Worm (Caenorhabditis elegans) whole organism, midembryonic: ENCODE results near the gene K01A12.2.
A peak's percentile ranks its signal among the peaks of the same experiment; 100 is the strongest.
"Not testable (repeated sequence)": the region's sequence is repeated elsewhere in the genome, so short reads cannot be mapped to it uniquely, and the experiment has no call there.

ENCODE experiments used
- T22C8.4 ChIP-seq: fragments of 200-800 bp; sonication (Bioruptor generic); IDR thresholded peaks from 2 replicates; pipeline ENCODE4 v1.3.6; 2022; ENCODE audit warnings: missing genetic modification characterization, missing compliant biosample characterization
- cog-1 ChIP-seq: sonication (generic microtip); optimal IDR thresholded peaks from 2 replicates; lab custom pipeline; 2016; ENCODE audit warnings: missing genetic modification characterization, missing compliant biosample characterization
- flt-1 ChIP-seq: fragments of 200-800 bp; sonication (Bioruptor generic); IDR thresholded peaks from 2 replicates; pipeline ENCODE4 v1.3.6; 2022; ENCODE audit warnings: missing genetic modification characterization, missing compliant biosample characterization
- klf-2 ChIP-seq: fragments of 200-800 bp; sonication (Bioruptor generic); conservative IDR thresholded peaks from 2 replicates; pipeline ENCODE4 v1.3.6; 2022; ENCODE audit warnings: missing genetic modification reagents, missing genetic modification characterization, missing compliant biosample characterization
- med-1 ChIP-seq: sonication (generic microtip); optimal IDR thresholded peaks from 2 replicates; lab custom pipeline; 2017; ENCODE audit warnings: missing genetic modification characterization, mild to moderate bottlenecking, missing compliant biosample characterization, antibody characterized with exemption, missing genetic modification reagents; ENCODE audit not compliant: insufficient read depth
- ref-1 ChIP-seq: fragments of 200-800 bp; sonication (Bioruptor generic); conservative IDR thresholded peaks from 2 replicates; pipeline ENCODE4 v1.3.6; 2022; ENCODE audit warnings: missing genetic modification reagents, missing genetic modification characterization, missing compliant biosample characterization
- tab-1 ChIP-seq: fragments of 200-800 bp; sonication (Bioruptor generic); IDR thresholded peaks from 2 replicates; pipeline ENCODE4 v1.3.6; 2022; ENCODE audit warnings: missing genetic modification characterization, missing compliant biosample characterization
- ztf-23 ChIP-seq: fragments of 200-800 bp; sonication (Bioruptor generic); IDR thresholded peaks from 2 replicates; pipeline ENCODE4 v1.3.6; 2022; ENCODE audit warnings: missing genetic modification reagents, missing genetic modification characterization, missing compliant biosample characterization
- ztf-29 ChIP-seq: fragments of 200-800 bp; sonication (Bioruptor generic); IDR thresholded peaks from 2 replicates; pipeline ENCODE4 v1.3.6; 2022; ENCODE audit warnings: missing genetic modification reagents, missing genetic modification characterization, missing compliant biosample characterization

Gene K01A12.2

ce11 chrX:8598491-8598890 is 14.7 kb upstream of the K01A12.2 start:
- no peak for TF ChIP-seq klf-2 (GFP tag; lab: Robert Waterston, UW)
- TF ChIP-seq flt-1 (GFP tag; lab: Robert Waterston, UW) = no peak
- no peak for TF ChIP-seq med-1
- TF ChIP-seq T22C8.4 (GFP tag; lab: Robert Waterston, UW) = no peak
- TF ChIP-seq ztf-29 (GFP tag; lab: Robert Waterston, UW) = no peak
- TF ChIP-seq cog-1 (tag; lab: Kevin White, UChicago) = no peak
- no peak for TF ChIP-seq ztf-23 (GFP tag; lab: Robert Waterston, UW)

DNA sequence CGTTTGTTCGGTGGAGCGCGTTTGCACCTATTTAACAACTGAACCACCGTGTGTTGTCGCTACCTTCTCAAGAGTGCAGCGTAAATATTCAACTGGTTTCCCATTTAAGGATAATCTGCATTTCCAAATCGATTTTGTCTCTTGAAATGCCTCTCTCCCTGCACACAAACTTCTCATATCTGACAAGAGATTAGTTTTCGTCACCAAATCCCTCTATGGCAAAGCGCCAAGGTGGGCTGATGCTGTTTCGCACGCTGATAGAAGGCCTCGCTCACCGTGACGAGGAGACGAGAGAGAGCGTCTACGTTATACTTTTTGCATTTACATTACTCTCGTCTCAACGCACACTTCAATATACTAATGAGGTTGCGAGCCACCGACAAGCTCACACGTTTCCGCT is 13.4 kb upstream of the K01A12.2 start:
- TF ChIP-seq flt-1 (GFP tag; lab: Robert Waterston, UW) = no peak
- TF ChIP-seq cog-1 (tag; lab: Kevin White, UChicago) = no peak
- no peak for TF ChIP-seq ztf-29 (GFP tag; lab: Robert Waterston, UW)
- TF ChIP-seq tab-1 (GFP tag; lab: Robert Waterston, UW) = no peak
- TF ChIP-seq ztf-23 (GFP tag; lab: Robert Waterston, UW) = no peak
- no peak for TF ChIP-seq ref-1
- no peak for TF ChIP-seq klf-2 (GFP tag; lab: Robert Waterston, UW)

- TF ChIP-seq ztf-29 (GFP tag; lab: Robert Waterston, UW) (no peak), ref-1 (no peak), ztf-23 (GFP tag; lab: Robert Waterston, UW) (no peak), flt-1 (GFP tag; lab: Robert Waterston, UW) (no peak), cog-1 (tag; lab: Kevin White, UChicago) (no peak), tab-1 (GFP tag; lab: Robert Waterston, UW) (no peak), T22C8.4 (GFP tag; lab: Robert Waterston, UW) (no peak), klf-2 (GFP tag; lab: Robert Waterston, UW) (no peak), med-1 (no peak)
Observed at ce11 chrX:8601235-8601634, 11.9 kb upstream of the K01A12.2 start, which contains the start of gene F18E9.1. F18E9.1 (plus strand) TSS chrX:8601535.

DNA sequence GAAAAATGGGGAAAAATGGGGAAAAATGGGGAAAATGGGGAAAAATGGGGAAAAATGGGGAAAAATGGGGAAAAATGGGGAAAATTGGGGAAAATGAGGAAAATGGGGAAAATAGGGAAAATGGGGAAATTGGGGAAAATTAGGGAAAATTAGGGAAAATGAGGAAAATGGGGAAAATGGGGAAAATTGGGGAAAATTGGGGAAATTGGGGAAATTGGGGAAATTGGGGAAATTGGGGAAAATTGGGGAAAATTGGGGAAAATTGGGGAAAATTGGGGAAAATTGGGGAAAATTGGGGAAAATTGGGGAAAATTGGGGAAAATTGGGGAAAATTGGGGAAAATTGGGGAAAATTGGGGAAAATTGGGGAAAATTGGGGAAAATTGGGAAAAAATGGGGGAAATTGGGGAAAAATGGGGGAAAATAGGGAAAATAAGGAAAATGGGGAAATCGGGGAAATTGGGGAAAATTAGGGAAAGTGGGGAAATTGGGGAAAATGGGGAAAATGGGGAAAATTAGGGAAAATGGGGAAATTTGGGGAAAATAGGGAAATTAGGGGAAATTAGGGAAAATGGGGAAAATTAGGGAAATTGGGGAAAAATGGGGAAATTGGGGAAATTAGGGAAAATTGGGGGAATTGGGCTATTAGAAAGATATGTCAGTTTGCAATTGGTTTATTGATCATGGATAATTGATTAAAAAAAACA is 10.3 kb upstream of the K01A12.2 start:
- TF ChIP-seq T22C8.4 (GFP tag; lab: Robert Waterston, UW) (peak; percentile 9; the same call in 1 of the 2 replicates), klf-2 (GFP tag; lab: Robert Waterston, UW) (peak; percentile 74), ref-1 (0 out of 2 replicates have a peak, but pooled peaks have one; percentile 7), flt-1 (GFP tag; lab: Robert Waterston, UW) (peak; percentile 56), med-1 (no peak), ztf-29 (GFP tag; lab: Robert Waterston, UW) (peak; percentile 51; the same call in 1 of the 2 replicates), ztf-23 (GFP tag; lab: Robert Waterston, UW) (peak; percentile 81), tab-1 (GFP tag; lab: Robert Waterston, UW) (0 out of 2 replicates have a peak, but pooled peaks have one; percentile 6), cog-1 (tag; lab: Kevin White, UChicago) (no peak)

DNA sequence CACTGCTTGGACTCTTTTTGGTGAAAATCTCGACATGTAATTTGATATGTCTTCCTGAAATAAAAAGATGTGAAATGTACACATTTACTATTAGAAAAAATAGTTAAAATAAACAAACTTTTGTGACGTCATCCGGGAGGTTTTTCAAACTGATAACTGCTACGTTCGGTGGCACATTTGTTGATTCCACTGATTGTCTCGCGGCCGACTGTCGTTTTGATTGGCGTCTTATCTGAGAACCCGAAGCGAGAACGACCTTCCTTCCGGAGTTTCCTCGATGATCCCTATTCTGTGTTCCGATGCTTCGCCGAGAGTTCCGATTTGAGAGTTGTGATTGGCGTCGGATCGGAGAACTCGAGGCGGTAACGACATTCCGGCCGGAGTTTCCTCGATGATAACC is 9.0 kb upstream of the K01A12.2 start:
- TF ChIP-seq flt-1 (GFP tag; lab: Robert Waterston, UW) = no peak
- TF ChIP-seq ref-1 = no peak
- TF ChIP-seq T22C8.4 (GFP tag; lab: Robert Waterston, UW) = no peak
- no peak for TF ChIP-seq ztf-29 (GFP tag; lab: Robert Waterston, UW)
- TF ChIP-seq tab-1 (GFP tag; lab: Robert Waterston, UW) = no peak
- no peak for TF ChIP-seq cog-1 (tag; lab: Kevin White, UChicago)
- TF ChIP-seq ztf-23 (GFP tag; lab: Robert Waterston, UW) = no peak
- TF ChIP-seq klf-2 (GFP tag; lab: Robert Waterston, UW) = no peak
- no peak for TF ChIP-seq med-1

DNA sequence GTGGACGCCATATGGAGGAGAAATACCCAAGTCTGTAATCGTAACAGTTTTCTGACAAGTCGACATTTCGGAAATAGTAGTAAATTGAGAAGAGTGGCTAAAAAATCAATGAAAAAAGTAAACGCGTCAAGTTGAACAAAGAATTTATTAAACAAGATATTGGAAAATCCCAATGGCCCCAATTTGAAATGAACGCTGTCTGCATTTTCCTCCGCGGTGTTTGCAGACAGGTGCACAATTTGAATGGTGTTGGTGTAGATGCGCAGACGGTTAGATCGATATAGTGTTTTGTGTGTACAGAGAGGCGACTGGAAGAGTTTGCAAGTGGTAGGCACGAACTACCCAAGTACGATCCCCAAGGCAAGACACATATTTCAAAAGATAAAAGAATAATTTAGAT is 8.1 kb upstream of the K01A12.2 start, which contains the start of the genes H35N09.2 and H35N09.1:
H35N09.2 (minus strand) TSS at position 54 of the 400 bp plus-strand sequence.
H35N09.1 (plus strand) TSS at position 335 of the 400 bp plus-strand sequence.
- TF ChIP-seq ref-1 (no peak), ztf-29 (GFP tag; lab: Robert Waterston, UW) (no peak), T22C8.4 (GFP tag; lab: Robert Waterston, UW) (no peak), tab-1 (GFP tag; lab: Robert Waterston, UW) (no peak)

ce11 chrX:8608756-8609155 is 4.4 kb upstream of the K01A12.2 start:
- TF ChIP-seq ztf-23 (GFP tag; lab: Robert Waterston, UW) = peak; percentile 35; the same call in 1 of the 2 replicates
- no peak for TF ChIP-seq ref-1

- TF ChIP-seq T22C8.4 (GFP tag; lab: Robert Waterston, UW); med-1; ztf-29 (GFP tag; lab: Robert Waterston, UW): not testable (repeated sequence)
Observed at ce11 chrX:8610606-8611005, 2.5 kb upstream of the K01A12.2 start, which contains the start of gene K01A12.4. K01A12.4 (plus strand) TSS chrX:8610906.

DNA sequence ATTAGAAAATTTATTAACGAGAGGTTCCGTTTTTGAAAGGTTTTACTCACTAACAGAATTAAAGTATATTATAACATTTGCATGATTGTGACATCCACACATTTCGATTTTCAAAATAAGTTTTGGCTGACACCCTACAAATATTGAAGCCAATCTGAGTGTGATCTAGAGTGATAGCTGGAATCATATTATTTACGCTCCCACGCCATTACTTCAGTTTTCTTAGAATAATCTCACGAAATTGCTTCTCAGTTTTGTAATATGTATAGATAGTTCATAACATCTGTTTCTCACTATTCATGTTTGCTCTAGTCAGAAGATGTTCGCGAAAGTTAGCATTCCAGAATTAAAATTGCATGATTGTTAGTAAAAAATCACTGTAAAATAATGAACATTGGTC is 875 bp upstream of the K01A12.2 start:
- TF ChIP-seq ztf-23 (GFP tag; lab: Robert Waterston, UW) (no peak), flt-1 (GFP tag; lab: Robert Waterston, UW) (no peak), ref-1 (no peak), klf-2 (GFP tag; lab: Robert Waterston, UW) (no peak), cog-1 (tag; lab: Kevin White, UChicago) (no peak), tab-1 (GFP tag; lab: Robert Waterston, UW) (no peak), ztf-29 (GFP tag; lab: Robert Waterston, UW) (no peak), med-1 (no peak), T22C8.4 (GFP tag; lab: Robert Waterston, UW) (no peak)
